Worm (Caenorhabditis elegans): ENCODE data around the gene F53H2.3.

DNA sequence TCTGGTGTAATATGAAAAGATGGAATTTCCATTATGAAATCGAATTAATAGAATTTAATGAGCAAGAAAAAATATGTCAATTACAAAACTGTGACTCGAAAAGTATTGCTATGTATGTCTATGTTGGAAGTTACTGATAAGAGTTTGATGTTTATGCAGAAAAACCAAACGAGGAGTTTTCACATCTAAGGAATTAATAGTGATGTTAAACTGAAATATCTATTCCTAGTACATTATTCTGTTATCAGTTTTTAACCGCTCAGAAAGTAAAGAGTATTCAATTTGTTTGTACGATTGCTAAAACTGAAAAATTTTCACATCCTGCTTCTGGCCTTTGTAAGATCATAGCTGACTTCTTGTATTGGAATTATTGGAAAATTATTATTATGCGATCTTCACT lies 24.6 kb downstream of the F53H2.3 start, which contains the start of gene K02E2.7:
- TF ChIP-seq ama-1 (optimal IDR thresholded peaks at IDR 0.05) = no peak
- no peak for TF ChIP-seq aly-1 (tag; optimal IDR thresholded peaks at IDR 0.05)

Measured in whole organism, early embryonic.